Fruit fly (Drosophila melanogaster) whole organism, embryonic: ENCODE measurements around the gene CG1299.

Experiments used
- CG10462 ChIP-seq: fragments of 200-800 bp; sonication (Bioruptor generic); optimal IDR thresholded peaks from 2 replicates; lab custom pipeline; 2016; ENCODE audit warnings: missing biosample characterization, missing genetic modification characterization
- CG10959 ChIP-seq: fragments of 200-800 bp; sonication (Bioruptor generic); IDR thresholded peaks from 2 replicates; pipeline ENCODE4 v1.3.6; 2022; ENCODE audit warnings: missing biosample characterization, missing genetic modification characterization
- CG12659 ChIP-seq: fragments of 200-800 bp; sonication (Bioruptor generic); optimal IDR thresholded peaks from 3 replicates; lab custom pipeline; 2017; ENCODE audit warnings: mild to moderate bottlenecking, missing biosample characterization, missing genetic modification reagents, missing genetic modification characterization
- CG14667 ChIP-seq: fragments of 200-800 bp; sonication (Bioruptor generic); IDR thresholded peaks from 2 replicates; pipeline ENCODE4 v1.3.6; 2022; ENCODE audit warnings: missing biosample characterization, missing genetic modification characterization
- CG15269 ChIP-seq: fragments of 200-800 bp; sonication (Bioruptor generic); optimal IDR thresholded peaks from 2 replicates; lab custom pipeline; 2018; ENCODE audit warnings: missing biosample characterization, mild to moderate bottlenecking, missing genetic modification characterization, moderate library complexity
- CG16813 ChIP-seq: fragments of 200-800 bp; sonication (Bioruptor generic); IDR thresholded peaks from 3 replicates; pipeline ENCODE4 v1.3.6; 2022; ENCODE audit warnings: missing biosample characterization, missing genetic modification characterization; ENCODE audit not compliant: partially characterized antibody
- CG17186 ChIP-seq: fragments of 200-800 bp; sonication (Bioruptor generic); optimal IDR thresholded peaks from 3 replicates; lab custom pipeline; 2017; ENCODE audit warnings: missing biosample characterization, missing genetic modification reagents, missing genetic modification characterization
- CG17385 ChIP-seq: fragments of 200-800 bp; sonication (Bioruptor generic); optimal IDR thresholded peaks from 3 replicates; lab custom pipeline; 2018; ENCODE audit warnings: missing biosample characterization, mild to moderate bottlenecking, missing genetic modification characterization
- CG17912 ChIP-seq: fragments of 200-800 bp; sonication (Bioruptor generic); optimal IDR thresholded peaks from 2 replicates; lab custom pipeline; 2018; ENCODE audit warnings: missing biosample characterization, mild to moderate bottlenecking, missing genetic modification characterization
- CG2199 ChIP-seq: fragments of 200-800 bp; sonication (Bioruptor generic); IDR thresholded peaks from 3 replicates; pipeline ENCODE4 v1.3.6; 2022; ENCODE audit warnings: missing biosample characterization, missing genetic modification characterization
- CG2202 ChIP-seq: fragments of 200-800 bp; sonication (Bioruptor generic); optimal IDR thresholded peaks from 2 replicates; lab custom pipeline; 2018; ENCODE audit warnings: missing biosample characterization, mild to moderate bottlenecking, missing genetic modification characterization
- CG30020 ChIP-seq: fragments of 200-800 bp; optimal IDR thresholded peaks from 2 replicates; lab custom pipeline; 2019; ENCODE audit warnings: missing biosample characterization, mild to moderate bottlenecking, missing genetic modification characterization, moderate library complexity
- CG3065 ChIP-seq: fragments of 200-800 bp; sonication (Bioruptor generic); optimal IDR thresholded peaks from 2 replicates; lab custom pipeline; 2016; ENCODE audit warnings: missing biosample characterization, missing genetic modification characterization
- CG32767 ChIP-seq: fragments of 200-800 bp; sonication (Bioruptor generic); IDR thresholded peaks from 2 replicates; pipeline ENCODE4 v1.3.6; 2022; ENCODE audit warnings: missing biosample characterization, missing genetic modification characterization
- CG3281 ChIP-seq: fragments of 200-800 bp; sonication (Bioruptor generic); optimal IDR thresholded peaks from 3 replicates; lab custom pipeline; 2017; ENCODE audit warnings: missing biosample characterization, mild to moderate bottlenecking, missing genetic modification characterization
- CG3838 ChIP-seq: fragments of 200-800 bp; sonication (Bioruptor generic); optimal IDR thresholded peaks from 3 replicates; lab custom pipeline; 2016; ENCODE audit warnings: missing biosample characterization, missing genetic modification characterization
- CG6683 ChIP-seq: fragments of 200-800 bp; sonication (Bioruptor generic); optimal IDR thresholded peaks from 2 replicates; lab custom pipeline; 2017; ENCODE audit warnings: missing biosample characterization, mild to moderate bottlenecking, missing genetic modification characterization, missing genetic modification reagents
- CG7357 ChIP-seq: fragments of 200-800 bp; sonication (Bioruptor generic); IDR thresholded peaks from 3 replicates; pipeline ENCODE4 v1.3.6; 2022; ENCODE audit warnings: missing biosample characterization, missing genetic modification characterization
- CG7839 ChIP-seq: fragments of 200-800 bp; sonication (Bioruptor generic); optimal IDR thresholded peaks from 3 replicates; lab custom pipeline; 2018; ENCODE audit warnings: missing biosample characterization, mild to moderate bottlenecking, missing genetic modification characterization, moderate library complexity
- CG9876 ChIP-seq: fragments of 200-800 bp; sonication (Bioruptor generic); optimal IDR thresholded peaks from 2 replicates; lab custom pipeline; 2016; ENCODE audit warnings: missing biosample characterization, missing genetic modification characterization
- CHES-1-like ChIP-seq: fragments of 200-800 bp; sonication (Bioruptor generic); optimal IDR thresholded peaks from 2 replicates; lab custom pipeline; 2016; ENCODE audit warnings: missing biosample characterization, missing genetic modification characterization
- CTCF ChIP-seq: fragments of 200-800 bp; sonication (Bioruptor generic); optimal IDR thresholded peaks from 2 replicates; lab custom pipeline; 2017; ENCODE audit warnings: missing biosample characterization, mild to moderate bottlenecking, missing genetic modification characterization, moderate library complexity
- Chrac-16 ChIP-seq: fragments of 200-800 bp; sonication (Bioruptor generic); optimal IDR thresholded peaks from 3 replicates; lab custom pipeline; 2016; ENCODE audit warnings: missing biosample characterization, missing genetic modification characterization
- CrebB ChIP-seq: fragments of 200-800 bp; sonication (Bioruptor generic); optimal IDR thresholded peaks from 3 replicates; lab custom pipeline; 2018; ENCODE audit warnings: missing biosample characterization, mild to moderate bottlenecking, missing genetic modification characterization
- Dad ChIP-seq: fragments of 200-800 bp; sonication (Bioruptor generic); optimal IDR thresholded peaks from 3 replicates; lab custom pipeline; 2016; ENCODE audit warnings: missing biosample characterization, missing genetic modification characterization
- Ets97D ChIP-seq: fragments of 200-800 bp; sonication (Bioruptor generic); optimal IDR thresholded peaks from 3 replicates; lab custom pipeline; 2016; ENCODE audit warnings: missing biosample characterization, missing genetic modification characterization
- Fer1 ChIP-seq: fragments of 200-800 bp; sonication (Bioruptor generic); optimal IDR thresholded peaks from 2 replicates; lab custom pipeline; 2017; ENCODE audit warnings: missing biosample characterization, mild to moderate bottlenecking, missing genetic modification characterization
- H2.0 ChIP-seq: fragments of 200-800 bp; sonication (Bioruptor generic); IDR thresholded peaks from 2 replicates; pipeline ENCODE4 v1.3.6; 2022; ENCODE audit warnings: missing biosample characterization, missing genetic modification characterization
- HLH54F ChIP-seq: fragments of 200-800 bp; sonication (Bioruptor generic); optimal IDR thresholded peaks from 3 replicates; lab custom pipeline; 2016; ENCODE audit warnings: missing biosample characterization, missing genetic modification characterization
- Jarid2 ChIP-seq: fragments of 200-800 bp; sonication (Bioruptor generic); optimal IDR thresholded peaks from 3 replicates; lab custom pipeline; 2017; ENCODE audit warnings: mild to moderate bottlenecking, missing biosample characterization, missing genetic modification reagents, missing genetic modification characterization
- Lim3 ChIP-seq: fragments of 200-800 bp; sonication (Bioruptor generic); IDR thresholded peaks from 2 replicates; pipeline ENCODE4 v1.3.6; 2022; ENCODE audit warnings: missing biosample characterization, missing genetic modification characterization
- Myb ChIP-seq: fragments of 200-800 bp; sonication (Bioruptor generic); optimal IDR thresholded peaks from 2 replicates; lab custom pipeline; 2016; ENCODE audit warnings: missing biosample characterization, missing genetic modification characterization
- NfI ChIP-seq: fragments of 200-800 bp; sonication (Bioruptor generic); optimal IDR thresholded peaks from 3 replicates; lab custom pipeline; 2018; ENCODE audit warnings: missing biosample characterization, mild to moderate bottlenecking, missing genetic modification characterization, moderate library complexity
- TFAM ChIP-seq: fragments of 200-800 bp; sonication (Bioruptor generic); optimal IDR thresholded peaks from 2 replicates; lab custom pipeline; 2017; ENCODE audit warnings: missing biosample characterization, missing genetic modification characterization, inconsistent platforms
- Usf ChIP-seq: fragments of 200-800 bp; sonication (Bioruptor generic); optimal IDR thresholded peaks from 2 replicates; lab custom pipeline; 2017; ENCODE audit warnings: missing genotype, missing biosample characterization, missing genetic modification characterization
- ase ChIP-seq: fragments of 200-800 bp; sonication (Bioruptor generic); IDR thresholded peaks from 3 replicates; pipeline ENCODE4 v1.3.6; 2022; ENCODE audit warnings: missing biosample characterization, missing genetic modification characterization
- br ChIP-seq: fragments of >200 bp; optimal IDR thresholded peaks from 2 replicates; lab custom pipeline; 2017
- ci ChIP-seq: fragments of 200-800 bp; sonication (Bioruptor generic); IDR thresholded peaks from 3 replicates; pipeline ENCODE4 v1.3.6; 2022; ENCODE audit warnings: missing biosample characterization, missing genetic modification characterization
- corto ChIP-seq: fragments of 200-800 bp; sonication (Bioruptor generic); optimal IDR thresholded peaks from 2 replicates; lab custom pipeline; 2016; ENCODE audit warnings: missing biosample characterization, mild to moderate bottlenecking, missing genetic modification characterization, moderate library complexity
- cwo ChIP-seq: fragments of 200-800 bp; sonication (Bioruptor generic); optimal IDR thresholded peaks from 3 replicates; lab custom pipeline; 2017; ENCODE audit warnings: missing biosample characterization, missing genetic modification characterization, mild to moderate bottlenecking, moderate library complexity, missing genetic modification reagents
- hth ChIP-seq: fragments of >200 bp; optimal IDR thresholded peaks from 2 replicates; lab custom pipeline; 2017; ENCODE audit warnings: inconsistent platforms
- klu ChIP-seq: fragments of 200-800 bp; sonication (Bioruptor generic); IDR thresholded peaks from 2 replicates; pipeline ENCODE4 v1.3.6; 2022; ENCODE audit warnings: missing biosample characterization, missing genetic modification characterization
- otp ChIP-seq: fragments of 200-800 bp; sonication (Bioruptor generic); IDR thresholded peaks from 3 replicates; pipeline ENCODE4, ENCODE4 v1.3.6; 2022; ENCODE audit warnings: missing biosample characterization, missing genetic modification characterization
- pfk ChIP-seq: fragments of 200-800 bp; sonication (Bioruptor generic); optimal IDR thresholded peaks from 2 replicates; lab custom pipeline; 2018; ENCODE audit warnings: missing biosample characterization, mild to moderate bottlenecking, missing genetic modification characterization, moderate library complexity
- psq ChIP-seq: fragments of 200-800 bp; sonication (Bioruptor generic); optimal IDR thresholded peaks from 2 replicates; lab custom pipeline; 2017; ENCODE audit warnings: missing biosample characterization, missing genetic modification characterization
- row ChIP-seq: fragments of 200-800 bp; sonication (Bioruptor generic); IDR thresholded peaks from 3 replicates; pipeline ENCODE4 v1.3.6; 2022; ENCODE audit warnings: missing biosample characterization, missing genetic modification characterization
- sd ChIP-seq: fragments of 200-800 bp; sonication (Bioruptor generic); optimal IDR thresholded peaks from 3 replicates; lab custom pipeline; 2018; ENCODE audit warnings: missing biosample characterization, mild to moderate bottlenecking, missing genetic modification characterization, moderate library complexity
- tin ChIP-seq: fragments of 200-800 bp; sonication (Bioruptor generic); optimal IDR thresholded peaks from 3 replicates; lab custom pipeline; 2016; ENCODE audit warnings: missing biosample characterization, missing genetic modification characterization
- trem ChIP-seq: fragments of 200-800 bp; optimal IDR thresholded peaks from 3 replicates; lab custom pipeline; 2019; ENCODE audit warnings: missing biosample characterization, mild to moderate bottlenecking, missing genetic modification characterization, moderate library complexity
- ttk ChIP-seq: fragments of 200-800 bp; sonication (Bioruptor generic); IDR thresholded peaks from 2 replicates; pipeline ENCODE4 v2.1.2; 2022; ENCODE audit warnings: missing biosample characterization, missing genetic modification characterization
- vvl ChIP-seq: fragments of 200-800 bp; sonication (Bioruptor generic); IDR thresholded peaks from 2 replicates; pipeline ENCODE4 v1.3.6; 2022; ENCODE audit warnings: missing biosample characterization, missing genetic modification characterization
- zen2 ChIP-seq: fragments of 200-800 bp; sonication (Bioruptor generic); IDR thresholded peaks from 3 replicates; pipeline ENCODE4 v1.3.6; 2022; ENCODE audit warnings: missing biosample characterization, missing genetic modification characterization; ENCODE audit not compliant: partially characterized antibody

CG1299 gene

dm6 chr3L:4169957-4170651 lies 21.6 kb downstream of the CG1299 start, which contains the start of gene Ero1L (continued):
- peak; percentile 67 for TF ChIP-seq CG12659
- peak; percentile 20 for TF ChIP-seq cwo (GFP tag; lab: Kevin White, UChicago)
- peak; percentile 39; the same call in 1 of the 3 replicates for TF ChIP-seq row (GFP tag; lab: Robert Waterston, UW)
- TF ChIP-seq otp (GFP tag; lab: Robert Waterston, UW): peak; percentile 30; the same call in 1 of the 3 replicates
- peak; percentile 65; the same call in 1 of the 3 replicates for TF ChIP-seq CG2199
- TF ChIP-seq Jarid2 (GFP tag; lab: Kevin White, UChicago): no peak
- no peak for TF ChIP-seq sd (tag; lab: Kevin White, UChicago)
- peak; percentile 66 for TF ChIP-seq trem (tag; lab: Kevin White, UChicago)
- TF ChIP-seq CG10959: no peak
- no peak for TF ChIP-seq br (lab: Kevin White, UChicago)
- peak; percentile 14 for TF ChIP-seq CTCF (GFP tag; lab: Kevin White, UChicago)
- no peak for TF ChIP-seq pfk (GFP tag; lab: Kevin White, UChicago)
- no peak for TF ChIP-seq CG30020 (tag; lab: Kevin White, UChicago)
- peak; percentile 35 for TF ChIP-seq tin (GFP tag; lab: Kevin White, UChicago)
- TF ChIP-seq CG17186 (GFP tag; lab: Kevin White, UChicago): peak; percentile 21
- TF ChIP-seq CG17912 (GFP tag; lab: Kevin White, UChicago): no peak
- peak; percentile 93 for TF ChIP-seq Myb (GFP tag; lab: Kevin White, UChicago)
- no peak for TF ChIP-seq psq (GFP tag; lab: Kevin White, UChicago)
- TF ChIP-seq CHES-1-like (GFP tag; lab: Kevin White, UChicago): no peak
- no peak for TF ChIP-seq zen2
- peak; percentile 29 for TF ChIP-seq Ets97D
- TF ChIP-seq Lim3 (GFP tag; lab: Robert Waterston, UW): no peak
- TF ChIP-seq CG15269 (tag; lab: Kevin White, UChicago): no peak
- TF ChIP-seq CG6683: no peak
- no peak for TF ChIP-seq corto (GFP tag; lab: Kevin White, UChicago)
- TF ChIP-seq CG7357: no peak
- no peak for TF ChIP-seq CG10462 (GFP tag; lab: Kevin White, UChicago)
- no peak for TF ChIP-seq CrebB
- no peak for TF ChIP-seq hth (lab: Kevin White, UChicago)
- TF ChIP-seq CG9876 (GFP tag; lab: Kevin White, UChicago): no peak
- no peak for TF ChIP-seq H2.0 (GFP tag; lab: Robert Waterston, UW)
- no peak for TF ChIP-seq Dad
- TF ChIP-seq TFAM (GFP tag; lab: Kevin White, UChicago): no peak
- peak; percentile 44 for TF ChIP-seq vvl (GFP tag; lab: Robert Waterston, UW)
- TF ChIP-seq CG16813 (GFP tag; lab: Robert Waterston, UW): no peak
- no peak for TF ChIP-seq Usf (GFP tag; lab: Kevin White, UChicago)
- no peak for TF ChIP-seq NfI
- no peak for TF ChIP-seq CG3838 (GFP tag; lab: Kevin White, UChicago)
- no peak for TF ChIP-seq CG32767
- no peak; the same call in 1 of the 2 replicates for TF ChIP-seq klu (GFP tag; lab: Robert Waterston, UW)
- peak; percentile 72; the same call in 2 of the 3 replicates for TF ChIP-seq ci
- TF ChIP-seq CG7839 (tag; lab: Kevin White, UChicago): no peak
- no peak for TF ChIP-seq ttk (GFP tag; lab: Robert Waterston, UW)
- TF ChIP-seq ase: no peak
- no peak for TF ChIP-seq CG3065
- TF ChIP-seq CG14667 (GFP tag; lab: Robert Waterston, UW): no peak
- TF ChIP-seq Fer1 (GFP tag; lab: Kevin White, UChicago): no peak
- peak; percentile 5 for TF ChIP-seq CG3281 (GFP tag; lab: Kevin White, UChicago)
- no peak for TF ChIP-seq CG17385
- no peak for TF ChIP-seq HLH54F
- no peak for TF ChIP-seq Chrac-16 (GFP tag; lab: Kevin White, UChicago)
- TF ChIP-seq CG2202 (tag; lab: Kevin White, UChicago): no peak
